Worm (Caenorhabditis elegans): ENCODE data around the gene dsl-2.

DNA sequence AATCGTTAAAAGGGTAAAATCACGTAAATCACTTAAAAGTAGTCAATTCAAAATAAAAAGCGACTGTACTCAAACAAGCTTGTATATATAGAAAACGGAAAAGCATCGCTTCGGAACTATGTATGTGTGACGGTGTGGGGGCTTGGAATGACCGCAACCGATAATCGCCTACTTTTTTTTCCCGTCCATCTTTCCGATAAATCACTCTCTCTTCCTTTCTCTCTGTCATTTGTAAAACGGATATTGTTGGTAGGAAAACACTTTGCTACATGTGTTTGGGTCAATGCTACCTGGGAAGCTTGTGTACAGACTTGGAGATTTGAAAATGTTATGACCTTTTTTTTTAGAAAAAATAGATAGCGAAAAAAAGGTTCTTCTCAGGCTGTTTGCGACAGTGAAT lies 20.0 kb upstream of the dsl-2 start:
- TF ChIP-seq ref-1 (GFP tag; conservative IDR thresholded peaks at IDR 0.05) (no peak), med-1 (GFP tag; optimal IDR thresholded peaks at IDR 0.05; ENCODE audit: insufficient read depth) (no peak), flt-1 (GFP tag; IDR thresholded peaks at IDR 0.05) (no peak), ztf-29 (GFP tag; IDR thresholded peaks at IDR 0.05) (no peak), klf-2 (GFP tag; conservative IDR thresholded peaks at IDR 0.05) (no peak), ztf-23 (GFP tag; IDR thresholded peaks at IDR 0.05) (no peak), tab-1 (GFP tag; IDR thresholded peaks at IDR 0.05) (no peak), cog-1 (tag; optimal IDR thresholded peaks at IDR 0.05) (no peak), T22C8.4 (GFP tag; IDR thresholded peaks at IDR 0.05) (no peak)

Measured in whole organism, midembryonic.